Worm (Caenorhabditis elegans) whole organism, young adult: ENCODE results near the gene sknr-1.
A peak's percentile ranks its signal among the peaks of the same experiment; 100 is the strongest.
"Not testable (repeated sequence)": the region's sequence is repeated elsewhere in the genome, so short reads cannot be mapped to it uniquely, and the experiment has no call there.

Experiments used
- D2030.7 ChIP-seq: fragments of 200-800 bp; sonication (Bioruptor generic); IDR thresholded peaks from 2 replicates; pipeline ENCODE4 v1.3.6; 2022; ENCODE audit warnings: missing genetic modification reagents, missing genetic modification characterization, missing compliant biosample characterization
- F33H1.4 ChIP-seq: fragments of 200-800 bp; sonication (Bioruptor generic); IDR thresholded peaks from 2 replicates; pipeline ENCODE4 v1.3.6; 2022; ENCODE audit warnings: missing genetic modification reagents, missing genetic modification characterization, missing compliant biosample characterization
- F39B2.1 ChIP-seq: fragments of 200-800 bp; sonication (Bioruptor generic); IDR thresholded peaks from 2 replicates; pipeline ENCODE4 v1.3.6; 2022; ENCODE audit warnings: missing genetic modification reagents, missing genetic modification characterization, missing compliant biosample characterization
- F49E8.2 ChIP-seq: sonication (generic microtip); optimal IDR thresholded peaks from 3 replicates; lab custom pipeline; 2017; ENCODE audit warnings: missing genetic modification characterization, mild to moderate bottlenecking, missing compliant biosample characterization, antibody characterized with exemption, moderate library complexity; ENCODE audit not compliant: insufficient read depth
- F55B11.4 ChIP-seq: sonication (generic microtip); optimal IDR thresholded peaks from 2 replicates; lab custom pipeline; 2016; ENCODE audit warnings: missing compliant biosample characterization, missing genetic modification characterization, borderline replicate concordance; ENCODE audit not compliant: insufficient read depth
- Y53F4B.3 ChIP-seq: fragments of 200-800 bp; sonication (Bioruptor generic); IDR thresholded peaks from 2 replicates; pipeline ENCODE4 v1.3.6; 2022; ENCODE audit warnings: missing genetic modification reagents, missing genetic modification characterization, missing compliant biosample characterization
- Y56A3A.18 ChIP-seq: fragments of 200-800 bp; sonication (Bioruptor generic); IDR thresholded peaks from 2 replicates; pipeline ENCODE4 v1.3.6; 2022; ENCODE audit warnings: missing genetic modification reagents, missing genetic modification characterization, missing compliant biosample characterization
- ZK185.1 ChIP-seq: sonication (generic microtip); optimal IDR thresholded peaks from 2 replicates; lab custom pipeline; 2016; ENCODE audit warnings: mild to moderate bottlenecking, missing genetic modification characterization, missing compliant biosample characterization; ENCODE audit not compliant: poor library complexity, severe bottlenecking
- akir-1 ChIP-seq: fragments of 200-800 bp; sonication (Bioruptor generic); optimal IDR thresholded peaks from 2 replicates; lab custom pipeline; 2018; ENCODE audit warnings: mild to moderate bottlenecking, missing genetic modification characterization, moderate library complexity, missing compliant biosample characterization
- aptf-2 ChIP-seq: fragments of 200-800 bp; sonication (Bioruptor generic); conservative IDR thresholded peaks from 2 replicates; pipeline ENCODE4 v1.3.6; 2022; ENCODE audit warnings: missing genetic modification reagents, missing genetic modification characterization, missing compliant biosample characterization
- aptf-3 ChIP-seq: fragments of 200-800 bp; sonication (Bioruptor generic); IDR thresholded peaks from 2 replicates; pipeline ENCODE4 v1.3.6; 2022; ENCODE audit warnings: missing genetic modification characterization, missing compliant biosample characterization
- atf-7 ChIP-seq: sonication (generic microtip); optimal IDR thresholded peaks from 2 replicates; lab custom pipeline; 2017; ENCODE audit warnings: mild to moderate bottlenecking, missing genetic modification characterization, missing compliant biosample characterization
- athp-1 ChIP-seq: sonication (generic microtip); optimal IDR thresholded peaks from 2 replicates; lab custom pipeline; 2017; ENCODE audit warnings: mild to moderate bottlenecking, missing genetic modification characterization, missing compliant biosample characterization
- attf-6 ChIP-seq: fragments of 200-800 bp; sonication (Bioruptor generic); IDR thresholded peaks from 2 replicates; pipeline ENCODE4 v1.3.6; 2022; ENCODE audit warnings: missing genetic modification reagents, missing genetic modification characterization, missing compliant biosample characterization
- cebp-1 ChIP-seq, 2 experiments: fragments of 200-800 bp in 1 of 2; sonication (Bioruptor generic) in 1 of 2; sonication (generic microtip) in 1 of 2; IDR thresholded peaks in 1 of 2; optimal IDR thresholded peaks in 1 of 2; 2 replicates each; pipeline versions ENCODE4 v1.3.6 to Lab custom; 2017 to 2022; ENCODE audit warnings: missing compliant biosample characterization in 2 of 2, missing genetic modification characterization in 2 of 2, mild to moderate bottlenecking in 1 of 2, missing genetic modification reagents in 1 of 2, moderate library complexity in 1 of 2
- chd-7 ChIP-seq: sonication (generic microtip); optimal IDR thresholded peaks from 2 replicates; lab custom pipeline; 2016; ENCODE audit warnings: mild to moderate bottlenecking, missing genetic modification characterization, moderate library complexity, missing compliant biosample characterization
- dox-1 ChIP-seq: fragments of 200-800 bp; sonication (Bioruptor generic); IDR thresholded peaks from 2 replicates; pipeline ENCODE4 v1.3.6; 2022; ENCODE audit warnings: missing genetic modification reagents, missing genetic modification characterization, missing compliant biosample characterization
- egrh-3 ChIP-seq: fragments of 200-800 bp; sonication (Bioruptor generic); IDR thresholded peaks from 2 replicates; pipeline ENCODE4 v1.3.6; 2022; ENCODE audit warnings: missing genetic modification reagents, missing genetic modification characterization, missing compliant biosample characterization
- ekl-4 ChIP-seq: fragments of 200-800 bp; sonication (Bioruptor generic); IDR thresholded peaks from 2 replicates; pipeline ENCODE4 v1.3.6; 2022; ENCODE audit warnings: missing genetic modification reagents, missing genetic modification characterization, missing compliant biosample characterization
- fkh-3 ChIP-seq: sonication (generic microtip); optimal IDR thresholded peaks from 2 replicates; lab custom pipeline; 2016; ENCODE audit warnings: mild to moderate bottlenecking, missing genetic modification characterization, missing compliant biosample characterization
- hmg-1.2 ChIP-seq: fragments of 200-800 bp; sonication (Bioruptor generic); IDR thresholded peaks from 2 replicates; pipeline ENCODE4 v1.3.6; 2022; ENCODE audit warnings: missing genetic modification reagents, missing genetic modification characterization, missing compliant biosample characterization
- hsf-1 ChIP-seq: fragments of 200-800 bp; sonication (Bioruptor generic); IDR thresholded peaks from 2 replicates; pipeline ENCODE4 v1.3.6; 2022; ENCODE audit warnings: missing genetic modification reagents, missing genetic modification characterization, missing compliant biosample characterization
- lin-26 ChIP-seq: fragments of 200-800 bp; sonication (Bioruptor generic); IDR thresholded peaks from 2 replicates; pipeline ENCODE4 v1.3.6; 2022; ENCODE audit warnings: missing genetic modification reagents, missing genetic modification characterization, missing compliant biosample characterization
- madf-6 ChIP-seq: fragments of 200-800 bp; sonication (Bioruptor generic); IDR thresholded peaks from 2 replicates; pipeline ENCODE4 v1.3.6; 2022; ENCODE audit warnings: missing genetic modification reagents, missing genetic modification characterization, missing compliant biosample characterization
- mcd-1 ChIP-seq: fragments of 200-800 bp; sonication (Bioruptor generic); IDR thresholded peaks from 2 replicates; pipeline ENCODE4 v1.3.6; 2022; ENCODE audit warnings: missing genetic modification reagents, missing genetic modification characterization, missing compliant biosample characterization
- mel-28 ChIP-seq: sonication (generic microtip); optimal IDR thresholded peaks from 2 replicates; lab custom pipeline; 2016; ENCODE audit warnings: borderline replicate concordance, mild to moderate bottlenecking, missing genetic modification characterization, missing compliant biosample characterization
- pbrm-1 ChIP-seq: fragments of 200-800 bp; sonication (Bioruptor generic); IDR thresholded peaks from 2 replicates; pipeline ENCODE4 v1.3.6; 2022; ENCODE audit warnings: missing genetic modification reagents, missing genetic modification characterization, missing compliant biosample characterization
- snpc-4 ChIP-seq, 5 experiments: fragments of 150-350 bp in 1 of 5; sonication (generic microtip) in 4 of 5; optimal IDR thresholded peaks; 2 replicates each; lab custom pipeline; 2014 to 2018; ENCODE audit warnings: missing genetic modification characterization in 5 of 5, missing biosample characterization in 3 of 5, antibody characterized with exemption in 2 of 5, mild to moderate bottlenecking in 2 of 5, missing compliant biosample characterization in 2 of 5, missing genotype in 2 of 5, moderate library complexity in 2 of 5, missing genetic modification reagents in 1 of 5
- tbp1 ChIP-seq: fragments of 200-800 bp; sonication (Bioruptor generic); optimal IDR thresholded peaks from 2 replicates; lab custom pipeline; 2018; ENCODE audit warnings: mild to moderate bottlenecking, missing genetic modification characterization, missing compliant biosample characterization
- tbx-9 ChIP-seq: sonication (generic microtip); optimal IDR thresholded peaks from 2 replicates; lab custom pipeline; 2016; ENCODE audit warnings: borderline replicate concordance, missing genetic modification characterization, inconsistent platforms, missing compliant biosample characterization
- zfh-2 ChIP-seq: fragments of 200-800 bp; sonication (Bioruptor generic); conservative IDR thresholded peaks from 2 replicates; pipeline ENCODE4 v1.3.6; 2022; ENCODE audit warnings: missing genetic modification reagents, missing genetic modification characterization, missing compliant biosample characterization
- ztf-18 ChIP-seq: sonication (generic microtip); optimal IDR thresholded peaks from 2 replicates; lab custom pipeline; 2016; ENCODE audit warnings: missing genotype, mild to moderate bottlenecking, missing genetic modification characterization, missing compliant biosample characterization
- ztf-25 ChIP-seq: fragments of 200-800 bp; sonication (Bioruptor generic); IDR thresholded peaks from 2 replicates; pipeline ENCODE4 v1.3.6; 2022; ENCODE audit warnings: missing genetic modification reagents, missing genetic modification characterization, missing compliant biosample characterization
- ztf-28 ChIP-seq: fragments of 200-800 bp; sonication (Bioruptor generic); IDR thresholded peaks from 2 replicates; pipeline ENCODE4 v1.3.6; 2022; ENCODE audit warnings: missing genetic modification reagents, missing genetic modification characterization, missing compliant biosample characterization

sknr-1 gene

DNA sequence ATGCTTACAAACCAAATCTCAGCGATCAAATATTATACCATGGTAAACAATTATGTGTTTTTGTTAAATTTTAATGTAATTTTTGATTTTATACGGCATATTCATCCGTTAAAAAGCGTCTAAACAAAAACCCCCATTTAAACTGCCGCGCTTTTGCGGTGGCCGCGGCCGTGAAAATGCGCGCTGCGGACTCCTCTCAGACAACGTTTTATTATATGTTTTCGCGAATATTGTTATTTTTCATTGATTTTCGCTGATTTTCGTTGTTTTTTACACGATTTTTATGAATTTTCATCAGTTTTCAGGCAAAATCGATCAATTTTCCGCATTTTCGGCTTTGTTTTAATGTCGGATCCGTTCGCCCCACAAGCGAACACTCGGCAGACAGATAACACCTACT, 13.3 kb upstream of the sknr-1 start, which contains the start of gene W02H5.19 (continued):
- TF ChIP-seq akir-1 (GFP tag; lab: Kevin White, UChicago) (no peak), fkh-3 (tag; lab: Kevin White, UChicago) (no peak), cebp-1 (GFP tag; IDR thresholded peaks at IDR 0.05; lab: Robert Waterston, UW) (no peak), cebp-1 (tag; optimal IDR thresholded peaks at IDR 0.05; lab: Kevin White, UChicago) (peak; percentile 37), Y53F4B.3 (GFP tag; lab: Robert Waterston, UW) (no peak), atf-7 (tag; lab: Kevin White, UChicago) (peak; percentile 21), F33H1.4 (GFP tag; lab: Robert Waterston, UW) (peak; percentile 48; the same call in 1 of the 2 replicates)

DNA sequence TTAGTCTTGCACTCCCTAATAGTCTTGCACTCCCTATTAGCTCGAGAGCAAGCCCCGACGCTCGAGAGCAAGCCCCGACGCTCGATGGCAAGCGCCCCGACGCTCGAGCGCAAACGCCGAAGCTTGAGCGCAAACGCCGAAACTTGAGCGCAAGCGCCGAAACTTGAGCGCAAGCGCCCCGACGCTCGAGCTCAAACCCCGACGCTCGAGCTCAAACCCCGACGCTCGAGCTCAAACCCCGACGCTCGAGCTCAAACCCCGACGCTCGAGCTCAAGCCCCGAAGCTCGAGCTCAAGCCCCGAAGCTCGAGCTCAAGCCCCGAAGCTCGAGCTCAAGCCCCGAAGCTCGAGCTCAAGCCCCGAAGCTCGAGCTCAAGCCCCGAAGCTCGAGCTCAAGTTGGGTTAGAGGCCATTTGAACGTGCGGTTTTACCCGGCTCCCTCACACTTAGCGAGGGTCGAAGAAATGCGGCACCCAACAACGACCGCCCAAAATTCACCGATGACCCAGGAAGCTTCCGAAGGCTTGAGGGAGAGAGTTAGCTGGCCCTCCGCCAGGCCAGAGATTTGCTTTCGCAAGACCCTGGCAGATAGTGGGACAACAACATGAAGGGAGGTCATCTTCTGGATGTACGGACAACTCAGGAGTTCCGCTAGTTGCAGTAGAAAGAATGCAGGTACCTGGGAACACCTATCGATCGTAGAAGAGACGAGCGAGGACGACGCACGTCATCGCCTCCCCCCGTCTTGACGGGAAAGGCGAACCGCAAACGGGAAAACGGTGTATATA, 9.7 kb upstream of the sknr-1 start:
- TF ChIP-seq hmg-1.2 (GFP tag; lab: Robert Waterston, UW) (peak; percentile 26; the same call in 1 of the 2 replicates), ztf-25 (GFP tag; lab: Robert Waterston, UW) (0 out of 2 replicates have a peak, but pooled peaks have one; percentile 6), snpc-4 (tag; optimal IDR thresholded peaks at IDR 0.05; lab: Kevin White, UChicago) (peak in 2 of 4 experiments; percentile 19 to 53), zfh-2 (GFP tag; lab: Robert Waterston, UW) (peak; percentile 80), egrh-3 (GFP tag; lab: Robert Waterston, UW) (peak; percentile 99), lin-26 (GFP tag; lab: Robert Waterston, UW) (peak; percentile 89), aptf-3 (GFP tag; lab: Robert Waterston, UW) (0 out of 2 replicates have a peak, but pooled peaks have one; percentile 77), D2030.7 (peak; percentile 44), F33H1.4 (GFP tag; lab: Robert Waterston, UW) (peak; percentile 9; the same call in 1 of the 2 replicates), aptf-2 (peak; percentile 77; the same call in 1 of the 2 replicates), mcd-1 (GFP tag; lab: Robert Waterston, UW) (peak; percentile 45; the same call in 1 of the 2 replicates), madf-6 (GFP tag; lab: Robert Waterston, UW) (peak; percentile 22), ekl-4 (peak; percentile 51; the same call in 1 of the 2 replicates), attf-6 (GFP tag; lab: Robert Waterston, UW) (peak; percentile 42), hsf-1 (GFP tag; lab: Robert Waterston, UW) (peak; percentile 31; the same call in 1 of the 2 replicates), pbrm-1 (GFP tag; lab: Robert Waterston, UW) (peak; percentile 17; the same call in 1 of the 2 replicates), Y56A3A.18 (0 out of 2 replicates have a peak, but pooled peaks have one; percentile 9)
- not testable (repeated sequence) for TF ChIP-seq snpc-4 (GFP tag; optimal IDR thresholded peaks at IDR 0.05; lab: Kevin White, UChicago)

DNA sequence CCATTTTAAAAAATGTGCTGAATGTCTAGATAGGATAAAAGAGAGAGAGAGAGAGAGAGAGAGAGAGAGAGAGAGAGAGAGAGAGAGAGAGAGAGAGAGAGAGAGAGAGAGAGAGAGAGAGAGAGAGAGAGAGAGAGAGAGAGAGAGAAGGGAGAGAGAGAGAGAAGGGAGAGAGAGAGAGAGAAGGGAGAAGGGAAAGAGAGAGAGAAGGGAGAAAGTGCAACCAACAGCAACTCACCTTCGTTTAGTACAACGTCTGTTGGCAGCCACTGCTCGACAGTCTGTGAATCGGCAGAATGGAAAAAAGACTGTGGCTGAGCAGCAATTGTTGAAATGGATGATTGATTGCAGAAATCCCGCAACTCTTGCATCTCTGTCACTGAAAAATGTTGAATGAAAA, 1.5 kb downstream of the sknr-1 start:
- TF ChIP-seq dox-1 (GFP tag; lab: Robert Waterston, UW) (no peak), zfh-2 (GFP tag; lab: Robert Waterston, UW) (peak; percentile 58; the same call in 1 of the 2 replicates), ZK185.1 (tag; lab: Kevin White, UChicago) (no peak), mel-28 (tag; lab: Kevin White, UChicago) (no peak)

DNA sequence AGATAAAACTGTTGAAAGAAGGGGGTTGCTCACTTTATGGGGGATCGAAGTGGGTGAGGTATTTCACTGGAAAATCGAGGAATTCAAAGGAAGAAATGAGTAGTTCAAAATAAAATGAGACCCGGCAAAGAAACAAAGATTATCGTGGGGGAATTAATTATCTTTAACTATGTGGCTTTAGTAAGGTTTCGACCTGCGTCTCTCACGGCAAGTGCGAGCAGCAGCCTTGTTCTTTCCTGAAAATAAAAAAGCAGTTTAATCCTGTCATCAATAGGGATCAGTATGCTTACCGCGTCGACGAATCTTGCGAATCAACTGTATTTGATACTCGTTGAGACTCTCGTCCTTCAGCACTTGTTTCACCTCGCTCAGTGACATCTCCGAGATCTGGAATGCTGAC, 3.4 kb downstream of the sknr-1 start, which contains the start of gene srh-271:
Gene srh-271 (minus strand): TSS at position 101 of the 400 bp plus-strand sequence.
- TF ChIP-seq ztf-28 (no peak), tbx-9 (tag; lab: Kevin White, UChicago) (no peak), F39B2.1 (no peak), ztf-18 (tag; lab: Kevin White, UChicago) (no peak), athp-1 (tag; lab: Kevin White, UChicago) (no peak), F55B11.4 (no peak), chd-7 (no peak), tbp1 (GFP tag; lab: Kevin White, UChicago) (no peak), F49E8.2 (tag; lab: Kevin White, UChicago) (no peak), Y53F4B.3 (GFP tag; lab: Robert Waterston, UW) (no peak)
